Fruit fly (Drosophila melanogaster) whole organism, embryonic: ENCODE measurements around the gene CG46440.
A peak's percentile ranks its signal among the peaks of the same experiment; 100 is the strongest.

Experiments
- B-H2 ChIP-seq: fragments of 200-800 bp; sonication (Bioruptor generic); optimal IDR thresholded peaks from 2 replicates; lab custom pipeline; 2018; ENCODE audit warnings: missing biosample characterization, mild to moderate bottlenecking, missing genetic modification characterization
- C15 ChIP-seq: fragments of 200-800 bp; sonication (Bioruptor generic); IDR thresholded peaks from 3 replicates; pipeline ENCODE4 v1.3.6; 2022; ENCODE audit warnings: missing biosample characterization, missing genetic modification characterization
- CG10147 ChIP-seq: fragments of 200-800 bp; sonication (Bioruptor generic); optimal IDR thresholded peaks from 2 replicates; lab custom pipeline; 2019; ENCODE audit warnings: missing biosample characterization, mild to moderate bottlenecking, missing genetic modification characterization, moderate library complexity
- CG10431 ChIP-seq: fragments of 200-800 bp; sonication (Bioruptor generic); optimal IDR thresholded peaks from 3 replicates; lab custom pipeline; 2018; ENCODE audit warnings: missing biosample characterization, mild to moderate bottlenecking, missing genetic modification characterization
- CG11560 ChIP-seq: fragments of 200-800 bp; sonication (Bioruptor generic); IDR thresholded peaks from 3 replicates; pipeline ENCODE4 v1.3.6; 2022; ENCODE audit warnings: missing biosample characterization, missing genetic modification characterization
- CG12071 ChIP-seq: fragments of 200-800 bp; sonication (Bioruptor generic); optimal IDR thresholded peaks from 3 replicates; lab custom pipeline; 2018; ENCODE audit warnings: missing biosample characterization, mild to moderate bottlenecking, missing genetic modification characterization
- CG12744 ChIP-seq: fragments of 200-800 bp; sonication (Bioruptor generic); optimal IDR thresholded peaks from 2 replicates; lab custom pipeline; 2016; ENCODE audit warnings: missing biosample characterization, missing genetic modification characterization
- CG14050 ChIP-seq: fragments of 200-800 bp; sonication (Bioruptor generic); IDR thresholded peaks from 3 replicates; pipeline ENCODE4 v1.3.6; 2022; ENCODE audit warnings: missing biosample characterization, missing genetic modification characterization
- CG1529 ChIP-seq: fragments of 200-800 bp; sonication (Bioruptor generic); optimal IDR thresholded peaks from 3 replicates; lab custom pipeline; 2018; ENCODE audit warnings: missing biosample characterization, missing genetic modification characterization
- CG2116 ChIP-seq: fragments of 200-800 bp; sonication (Bioruptor generic); optimal IDR thresholded peaks from 3 replicates; lab custom pipeline; 2018; ENCODE audit warnings: missing biosample characterization, mild to moderate bottlenecking, missing genetic modification characterization
- CG31365 ChIP-seq: fragments of 200-800 bp; sonication (Bioruptor generic); optimal IDR thresholded peaks from 2 replicates; lab custom pipeline; 2018; ENCODE audit warnings: missing biosample characterization, mild to moderate bottlenecking, missing genetic modification characterization
- CG3163 ChIP-seq: fragments of 200-800 bp; sonication (Bioruptor generic); optimal IDR thresholded peaks from 3 replicates; lab custom pipeline; 2016; ENCODE audit warnings: missing biosample characterization, missing genetic modification characterization
- CG43689 ChIP-seq: fragments of 200-800 bp; sonication (Bioruptor generic); IDR thresholded peaks from 2 replicates; pipeline ENCODE4 v1.3.6; 2022; ENCODE audit warnings: missing biosample characterization, missing genetic modification characterization
- CG4404 ChIP-seq: fragments of 200-800 bp; sonication (Bioruptor generic); IDR thresholded peaks from 2 replicates; pipeline ENCODE4 v1.3.6; 2022; ENCODE audit warnings: missing biosample characterization, missing genetic modification characterization
- CG5245 ChIP-seq: fragments of 200-800 bp; sonication (Bioruptor generic); optimal IDR thresholded peaks from 3 replicates; lab custom pipeline; 2016; ENCODE audit warnings: missing biosample characterization, missing genetic modification characterization
- CG6654 ChIP-seq: fragments of 200-800 bp; sonication (Bioruptor generic); optimal IDR thresholded peaks from 2 replicates; lab custom pipeline; 2017; ENCODE audit warnings: missing biosample characterization, mild to moderate bottlenecking, missing genetic modification characterization
- CG6854 ChIP-seq: fragments of 200-800 bp; sonication (Bioruptor generic); optimal IDR thresholded peaks from 3 replicates; lab custom pipeline; 2017; ENCODE audit warnings: missing biosample characterization, mild to moderate bottlenecking, missing genetic modification characterization
- CG7786 ChIP-seq: fragments of 200-800 bp; sonication (Bioruptor generic); optimal IDR thresholded peaks from 2 replicates; lab custom pipeline; 2016; ENCODE audit warnings: missing biosample characterization, missing genetic modification characterization
- CG7928 ChIP-seq: fragments of 200-800 bp; sonication (Bioruptor generic); optimal IDR thresholded peaks from 2 replicates; lab custom pipeline; 2017; ENCODE audit warnings: missing biosample characterization, mild to moderate bottlenecking, missing genetic modification characterization
- CG7987 ChIP-seq: fragments of 200-800 bp; sonication (Bioruptor generic); optimal IDR thresholded peaks from 2 replicates; lab custom pipeline; 2018; ENCODE audit warnings: missing biosample characterization, mild to moderate bottlenecking, missing genetic modification characterization, moderate library complexity
- CG8281 ChIP-seq: fragments of 200-800 bp; sonication (Bioruptor generic); optimal IDR thresholded peaks from 2 replicates; lab custom pipeline; 2018; ENCODE audit warnings: missing biosample characterization, mild to moderate bottlenecking, missing genetic modification characterization, moderate library complexity
- CG8290 ChIP-seq, 3 experiments: fragments of 200-800 bp; sonication (Bioruptor generic); optimal IDR thresholded peaks; 2 replicates each; lab custom pipeline; 2016 to 2019; ENCODE audit warnings: missing biosample characterization in 3 of 3, missing genetic modification characterization in 3 of 3, mild to moderate bottlenecking in 2 of 3, moderate library complexity in 1 of 3
- Camta ChIP-seq: fragments of 200-800 bp; sonication (Bioruptor generic); optimal IDR thresholded peaks from 2 replicates; lab custom pipeline; 2016; ENCODE audit warnings: missing biosample characterization, missing genetic modification characterization
- H2.0 ChIP-seq: fragments of 200-800 bp; sonication (Bioruptor generic); IDR thresholded peaks from 2 replicates; pipeline ENCODE4 v1.3.6; 2022; ENCODE audit warnings: missing biosample characterization, missing genetic modification characterization
- HLHmδ ChIP-seq: fragments of 200-800 bp; sonication (Bioruptor generic); optimal IDR thresholded peaks from 2 replicates; lab custom pipeline; 2018; ENCODE audit warnings: missing biosample characterization, mild to moderate bottlenecking, missing genetic modification characterization, moderate library complexity
- HmgZ ChIP-seq: fragments of 200-800 bp; sonication (Bioruptor generic); optimal IDR thresholded peaks from 2 replicates; lab custom pipeline; 2018; ENCODE audit warnings: missing biosample characterization, mild to moderate bottlenecking, missing genetic modification characterization
- Hsf ChIP-seq: fragments of 200-800 bp; sonication (Bioruptor generic); optimal IDR thresholded peaks from 3 replicates; lab custom pipeline; 2016; ENCODE audit warnings: missing biosample characterization, missing genetic modification characterization
- Mad ChIP-seq: fragments of 200-800 bp; sonication (Bioruptor generic); optimal IDR thresholded peaks from 2 replicates; lab custom pipeline; 2016; ENCODE audit warnings: missing biosample characterization, missing genetic modification characterization
- Med ChIP-seq: fragments of 200-800 bp; sonication (Bioruptor generic); peaks from one replicate; lab custom pipeline; 2016; ENCODE audit warnings: missing biosample characterization, missing genetic modification characterization, mild to moderate bottlenecking, inconsistent platforms, moderate library complexity
- Nf-YC ChIP-seq: fragments of 200-800 bp; optimal IDR thresholded peaks from 3 replicates; lab custom pipeline; 2019; ENCODE audit warnings: missing biosample characterization, mild to moderate bottlenecking, missing genetic modification characterization, moderate library complexity
- Sry-β ChIP-seq: fragments of 200-800 bp; sonication (Bioruptor generic); optimal IDR thresholded peaks from 2 replicates; lab custom pipeline; 2018; ENCODE audit warnings: missing biosample characterization, mild to moderate bottlenecking, missing genetic modification characterization, moderate library complexity
- YL-1 ChIP-seq: fragments of 200-800 bp; sonication (Bioruptor generic); optimal IDR thresholded peaks from 3 replicates; lab custom pipeline; 2017; ENCODE audit warnings: missing biosample characterization, mild to moderate bottlenecking, missing genetic modification characterization
- ara ChIP-seq: fragments of 200-800 bp; sonication (Bioruptor generic); IDR thresholded peaks from 2 replicates; pipeline ENCODE4 v1.3.6; 2022; ENCODE audit warnings: missing biosample characterization, missing genetic modification characterization
- bab2 ChIP-seq: fragments of 200-800 bp; sonication (Bioruptor generic); optimal IDR thresholded peaks from 2 replicates; lab custom pipeline; 2016; ENCODE audit warnings: missing biosample characterization, missing genetic modification characterization
- crol ChIP-seq: fragments of 200-800 bp; sonication (Bioruptor generic); IDR thresholded peaks from 2 replicates; pipeline ENCODE4 v1.3.6; 2022; ENCODE audit warnings: missing biosample characterization, missing genetic modification characterization
- eyg ChIP-seq: fragments of 200-800 bp; sonication (Bioruptor generic); optimal IDR thresholded peaks from 3 replicates; lab custom pipeline; 2016; ENCODE audit warnings: missing biosample characterization, missing genetic modification characterization
- gcm ChIP-seq: fragments of 200-800 bp; sonication (Bioruptor generic); optimal IDR thresholded peaks from 2 replicates; lab custom pipeline; 2019; ENCODE audit warnings: missing biosample characterization, mild to moderate bottlenecking, missing genetic modification characterization, moderate library complexity
- gcm2 ChIP-seq: fragments of 200-800 bp; sonication (Bioruptor generic); optimal IDR thresholded peaks from 2 replicates; lab custom pipeline; 2016; ENCODE audit warnings: missing biosample characterization, missing genetic modification characterization
- ham ChIP-seq: fragments of 200-800 bp; sonication (Bioruptor generic); IDR thresholded peaks from 2 replicates; pipeline ENCODE4 v1.3.6; 2022; ENCODE audit warnings: missing biosample characterization, missing genetic modification characterization
- ken ChIP-seq: fragments of 200-800 bp; sonication (Bioruptor generic); IDR thresholded peaks from 3 replicates; pipeline ENCODE4 v1.3.6; 2022; ENCODE audit warnings: missing biosample characterization, missing genetic modification characterization
- maf-S ChIP-seq: fragments of 200-800 bp; sonication (Bioruptor generic); optimal IDR thresholded peaks from 2 replicates; lab custom pipeline; 2016; ENCODE audit warnings: missing biosample characterization, missing genetic modification characterization
- oc ChIP-seq: fragments of 200-800 bp; sonication (Bioruptor generic); optimal IDR thresholded peaks from 2 replicates; lab custom pipeline; 2018; ENCODE audit warnings: missing biosample characterization, mild to moderate bottlenecking, missing genetic modification characterization, moderate library complexity
- otp ChIP-seq: fragments of 200-800 bp; sonication (Bioruptor generic); IDR thresholded peaks from 3 replicates; pipeline ENCODE4, ENCODE4 v1.3.6; 2022; ENCODE audit warnings: missing biosample characterization, missing genetic modification characterization
- pfk ChIP-seq: fragments of 200-800 bp; sonication (Bioruptor generic); optimal IDR thresholded peaks from 2 replicates; lab custom pipeline; 2018; ENCODE audit warnings: missing biosample characterization, mild to moderate bottlenecking, missing genetic modification characterization, moderate library complexity
- ssp ChIP-seq: fragments of 200-800 bp; sonication (Bioruptor generic); IDR thresholded peaks from 2 replicates; pipeline ENCODE4 v1.3.6; 2022; ENCODE audit warnings: missing biosample characterization, missing genetic modification characterization
- stc ChIP-seq: fragments of 200-800 bp; sonication (Bioruptor generic); IDR thresholded peaks from 2 replicates; pipeline ENCODE4 v1.3.6; 2022; ENCODE audit warnings: missing biosample characterization, missing genetic modification characterization
- tll ChIP-seq, 2 experiments: fragments of 200-800 bp in 1 of 2; fragments of >200 bp in 1 of 2; sonication (Bioruptor generic) in 1 of 2; optimal IDR thresholded peaks; 2 replicates each; lab custom pipeline; 2017 to 2019; ENCODE audit warnings: missing biosample characterization in 2 of 2, missing genetic modification characterization in 2 of 2, mild to moderate bottlenecking in 1 of 2, moderate library complexity in 1 of 2
- unc-4 ChIP-seq: fragments of 200-800 bp; sonication (Bioruptor generic); IDR thresholded peaks from 2 replicates; pipeline ENCODE4 v1.3.6; 2022; ENCODE audit warnings: missing biosample characterization, missing genetic modification characterization; ENCODE audit not compliant: partially characterized antibody
- zen ChIP-seq: fragments of 200-800 bp; sonication (Bioruptor generic); optimal IDR thresholded peaks from 3 replicates; lab custom pipeline; 2018; ENCODE audit warnings: missing biosample characterization, mild to moderate bottlenecking, missing genetic modification characterization, moderate library complexity
- zen2 ChIP-seq: fragments of 200-800 bp; sonication (Bioruptor generic); IDR thresholded peaks from 3 replicates; pipeline ENCODE4 v1.3.6; 2022; ENCODE audit warnings: missing biosample characterization, missing genetic modification characterization; ENCODE audit not compliant: partially characterized antibody

CG46440 gene

dm6 chrX:15889780-15890608 lies 32.4 kb upstream of the CG46440 start, which contains the start of the genes MSBP and CG15916 (continued):
- no peak for TF ChIP-seq tll (GFP tag; optimal IDR thresholded peaks at IDR 0.05; lab: Kevin White, UChicago)
- TF ChIP-seq pfk (GFP tag; lab: Kevin White, UChicago), result peak; percentile 76
- TF ChIP-seq CG7928 (GFP tag; lab: Kevin White, UChicago), result no peak
- TF ChIP-seq CG43689 (GFP tag; lab: Robert Waterston, UW), result no peak
- no peak for TF ChIP-seq unc-4
- TF ChIP-seq CG7987, result no peak
- TF ChIP-seq otp (GFP tag; lab: Robert Waterston, UW), result no peak
- TF ChIP-seq C15 (GFP tag; lab: Robert Waterston, UW), result no peak
- TF ChIP-seq CG12071, result no peak
- TF ChIP-seq CG7786 (GFP tag; lab: Kevin White, UChicago), result no peak
- no peak for TF ChIP-seq Mad
- no peak for TF ChIP-seq maf-S (GFP tag; lab: Kevin White, UChicago)
- no peak for TF ChIP-seq CG12744 (GFP tag; lab: Kevin White, UChicago)
- TF ChIP-seq CG6654 (GFP tag; lab: Kevin White, UChicago), result no peak
- no peak for TF ChIP-seq YL-1 (GFP tag; lab: Kevin White, UChicago)
- no peak for TF ChIP-seq Sry-β
- no peak for TF ChIP-seq HLHmδ (GFP tag; lab: Kevin White, UChicago)
- no peak for TF ChIP-seq CG3163 (GFP tag; lab: Kevin White, UChicago)
- no peak for TF ChIP-seq zen2
- no peak for TF ChIP-seq Camta (GFP tag; lab: Kevin White, UChicago)
- peak; percentile 18 for TF ChIP-seq CG10431 (GFP tag; lab: Kevin White, UChicago)
- no peak for TF ChIP-seq gcm2 (GFP tag; lab: Kevin White, UChicago)
- TF ChIP-seq H2.0, result no peak
- no peak for TF ChIP-seq eyg (GFP tag; lab: Kevin White, UChicago)
- no peak for TF ChIP-seq ara (GFP tag; lab: Robert Waterston, UW)
- peak; percentile 9 for TF ChIP-seq zen (tag; lab: Kevin White, UChicago)
- no peak for TF ChIP-seq CG14050 (GFP tag; lab: Robert Waterston, UW)
- TF ChIP-seq stc, result no peak
- no peak for TF ChIP-seq CG31365 (tag; lab: Kevin White, UChicago)
- TF ChIP-seq CG1529 (GFP tag; lab: Kevin White, UChicago), result no peak
- TF ChIP-seq CG8290 (GFP tag; optimal IDR thresholded peaks at IDR 0.05; lab: Kevin White, UChicago), result peak; percentile 37
- TF ChIP-seq CG8290 (tag; optimal IDR thresholded peaks at IDR 0.05; lab: Kevin White, UChicago), result peak in 1 of 2 experiments; percentile 32
- TF ChIP-seq Med, result peak; percentile 53
- peak; percentile 38 for TF ChIP-seq CG2116 (GFP tag; lab: Kevin White, UChicago)
- no peak for TF ChIP-seq CG6854 (GFP tag; lab: Kevin White, UChicago)
- no peak for TF ChIP-seq CG5245 (GFP tag; lab: Kevin White, UChicago)
- no peak for TF ChIP-seq B-H2 (GFP tag; lab: Kevin White, UChicago)
- TF ChIP-seq crol (GFP tag; lab: Robert Waterston, UW), result no peak
- no peak for TF ChIP-seq Hsf
- TF ChIP-seq Nf-YC (tag; lab: Kevin White, UChicago), result peak; percentile 14
- TF ChIP-seq HmgZ, result no peak
- TF ChIP-seq oc, result no peak
- TF ChIP-seq ken, result no peak
- TF ChIP-seq ham (GFP tag; lab: Robert Waterston, UW), result no peak
- TF ChIP-seq CG11560 (tag; lab: Robert Waterston, UW), result no peak
- TF ChIP-seq bab2, result no peak
- TF ChIP-seq gcm (GFP tag; lab: Kevin White, UChicago), result no peak
- TF ChIP-seq CG8281 (tag; lab: Kevin White, UChicago), result no peak
- TF ChIP-seq CG4404 (GFP tag; lab: Robert Waterston, UW), result no peak
- no peak for TF ChIP-seq CG10147 (GFP tag; lab: Kevin White, UChicago)
- TF ChIP-seq ssp (GFP tag; lab: Robert Waterston, UW), result peak; percentile 93
